Fruit fly (Drosophila melanogaster): ENCODE results near the gene CG6689.

CG6689 gene

DNA sequence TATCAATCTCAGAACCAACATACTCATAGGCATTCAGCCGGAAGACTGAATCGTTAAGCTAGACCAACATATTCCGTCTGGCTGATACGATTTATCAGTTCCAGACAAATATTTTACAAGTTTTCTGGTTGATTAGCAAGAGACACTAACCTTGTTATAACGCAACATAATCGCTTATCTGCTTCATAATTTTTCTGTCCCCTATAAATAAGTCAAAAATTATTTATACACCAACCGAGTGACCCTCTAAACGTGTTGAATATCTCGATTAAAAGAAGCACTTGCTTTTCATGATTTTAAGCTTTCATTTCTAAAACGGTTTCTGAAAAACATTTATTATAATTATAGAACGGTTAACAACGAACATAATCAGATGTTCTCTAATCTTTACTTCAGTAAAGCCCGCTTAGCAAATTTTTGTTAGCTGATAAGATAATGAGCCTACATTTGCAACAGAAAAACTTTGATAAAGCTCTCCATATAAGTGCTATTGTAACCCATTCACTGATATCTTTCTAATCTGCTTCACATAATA lies 51.9 kb downstream of the CG6689 start, which contains the start of gene Ugt35E2:
Ugt35E2 (minus strand) TSS at position 51 of the 535 bp plus-strand sequence.
- no peak for TF ChIP-seq CG14655 (GFP tag; optimal IDR thresholded peaks at IDR 0.05)
